Worm (Caenorhabditis elegans) whole organism, L4/young adult: Measurements from ENCODE around the gene T08G5.15.
A peak's percentile ranks its signal among the peaks of the same experiment; 100 is the strongest.
"Not testable (repeated sequence)": the region's sequence is repeated elsewhere in the genome, so short reads cannot be mapped to it uniquely, and the experiment has no call there.

Experiments
- W03F9.2 ChIP-seq: fragments of 150-350 bp; optimal IDR thresholded peaks from 2 replicates; lab custom pipeline; 2014; ENCODE audit warnings: missing biosample characterization, missing genetic modification characterization
- dao-5 ChIP-seq: sonication (generic microtip); optimal IDR thresholded peaks from 2 replicates; lab custom pipeline; 2016; ENCODE audit warnings: missing genotype, missing genetic modification characterization, moderate library complexity, missing compliant biosample characterization
- him-1 ChIP-seq: sonication (generic microtip); optimal IDR thresholded peaks from 2 replicates; lab custom pipeline; 2016; ENCODE audit warnings: missing genotype, missing genetic modification reagents, missing genetic modification characterization, missing compliant biosample characterization

Gene T08G5.15

ce11 chrV:14023074-14023473, at the start of gene T08G5.15:
T08G5.15 (minus strand) TSS chrV:14023174.
- no peak for TF ChIP-seq W03F9.2
- TF ChIP-seq dao-5 (tag; lab: Kevin White, UChicago) = no peak
- TF ChIP-seq him-1 = no peak

- no peak for TF ChIP-seq dao-5 (tag; lab: Kevin White, UChicago)
- TF ChIP-seq him-1 = no peak
- TF ChIP-seq W03F9.2 = no peak
Observed at ce11 chrV:14069899-14070298, 46.9 kb upstream of the T08G5.15 start.

- TF ChIP-seq dao-5 (tag; lab: Kevin White, UChicago) (no peak), W03F9.2 (no peak)
Observed at ce11 chrV:14067816-14068296, 44.9 kb upstream of the T08G5.15 start, which contains the start of gene D1086.17. D1086.17 (plus strand) TSS chrV:14067866.

ce11 chrV:14064422-14064821, 41.4 kb upstream of the T08G5.15 start, which contains the start of gene D1086.21:
D1086.21 (plus strand) TSS chrV:14064722.
- TF ChIP-seq dao-5 (tag; lab: Kevin White, UChicago) (no peak), W03F9.2 (no peak), him-1 (no peak)

- no peak for TF ChIP-seq him-1
Observed at ce11 chrV:14063980-14064379, 41.0 kb upstream of the T08G5.15 start.

ce11 chrV:14057540-14057939, 34.6 kb upstream of the T08G5.15 start, which contains the start of gene F58D12.3:
F58D12.3 (plus strand) TSS chrV:14057840.
- no peak for TF ChIP-seq him-1
- no peak for TF ChIP-seq W03F9.2
- TF ChIP-seq dao-5 (tag; lab: Kevin White, UChicago) = no peak

ce11 chrV:14055097-14055496, 32.1 kb upstream of the T08G5.15 start:
- peak; percentile 65 for TF ChIP-seq him-1
- TF ChIP-seq W03F9.2 = peak; percentile 71

- TF ChIP-seq him-1; dao-5 (tag; lab: Kevin White, UChicago); W03F9.2: not testable (repeated sequence)
Observed at ce11 chrV:14049274-14049673, 26.3 kb upstream of the T08G5.15 start, which contains the start of gene F58D12.1. F58D12.1 (plus strand) TSS chrV:14049574.

- TF ChIP-seq dao-5 (tag; lab: Kevin White, UChicago); W03F9.2; him-1: not testable (repeated sequence)
Observed at ce11 chrV:14038328-14039084, 15.5 kb upstream of the T08G5.15 start, which contains the start of gene vps-39. vps-39 (minus strand) TSS chrV:14038378.

ce11 chrV:14033649-14034048, 10.7 kb upstream of the T08G5.15 start, which contains the start of gene ins-10:
ins-10 (plus strand) TSS chrV:14033949.
- TF ChIP-seq him-1 (no peak), W03F9.2 (no peak), dao-5 (tag; lab: Kevin White, UChicago) (no peak)

ce11 chrV:14028256-14028743, 5.3 kb upstream of the T08G5.15 start:
- peak; percentile 20 for TF ChIP-seq dao-5 (tag; lab: Kevin White, UChicago)
- no peak for TF ChIP-seq him-1

- TF ChIP-seq W03F9.2 = no peak
- TF ChIP-seq dao-5 (tag; lab: Kevin White, UChicago) = no peak
- no peak for TF ChIP-seq him-1
Observed at ce11 chrV:14027384-14027783, 4.4 kb upstream of the T08G5.15 start, which contains the start of gene T08G5.3. T08G5.3 (minus strand) TSS chrV:14027484.

- TF ChIP-seq W03F9.2 (no peak), dao-5 (tag; lab: Kevin White, UChicago) (no peak), him-1 (no peak)
Observed at ce11 chrV:14026194-14026593, 3.2 kb upstream of the T08G5.15 start, which contains the start of gene T08G5.2. T08G5.2 (minus strand) TSS chrV:14026294.

ce11 chrV:14018640-14019039, 4.3 kb downstream of the T08G5.15 start, which contains the start of the genes mtl-2 and T08G5.1:
mtl-2 (minus strand) TSS chrV:14018673.
T08G5.1 (plus strand) TSS chrV:14018766.
- no peak for TF ChIP-seq dao-5 (tag; lab: Kevin White, UChicago)
- no peak for TF ChIP-seq him-1
- TF ChIP-seq W03F9.2 = no peak

ce11 chrV:14017476-14017875, 5.5 kb downstream of the T08G5.15 start, which contains the start of gene srh-308:
srh-308 (minus strand) TSS chrV:14017576.
- TF ChIP-seq dao-5 (tag; lab: Kevin White, UChicago) (no peak), him-1 (no peak), W03F9.2 (no peak)
